Fruit fly (Drosophila melanogaster) Kc167 (cell line): ENCODE data around the gene CG16779.

Source experiments
- Myc ChIP-seq: fragments of >200 bp; optimal IDR thresholded peaks from 2 replicates; lab custom pipeline; 2017; ENCODE audit warnings: missing external identifiers
- Sin3A ChIP-seq: fragments of >200 bp; optimal IDR thresholded peaks from 2 replicates; lab custom pipeline; 2018; ENCODE audit warnings: missing external identifiers
- h ChIP-seq: fragments of >200 bp; optimal IDR thresholded peaks from 3 replicates; lab custom pipeline; 2018; ENCODE audit warnings: missing external identifiers
- insv ChIP-seq: fragments of >200 bp; optimal IDR thresholded peaks from 3 replicates; lab custom pipeline; 2018; ENCODE audit warnings: missing external identifiers
- psq ChIP-seq: fragments of >200 bp; optimal IDR thresholded peaks from 2 replicates; lab custom pipeline; 2017; ENCODE audit warnings: missing external identifiers
- ttk ChIP-seq: sonication (Bioruptor generic); optimal IDR thresholded peaks from 2 replicates; lab custom pipeline; 2017; ENCODE audit warnings: missing external identifiers

CG16779 gene

dm6 chr3R:9515860-9516344 lies 22.4 kb upstream of the CG16779 start, which contains the start of the genes mRpL47, CG8176 and Kdm3:
Gene mRpL47 (minus strand): TSS chr3R:9515908.
Gene CG8176 (plus strand): TSS chr3R:9516007.
Gene Kdm3 (plus strand): TSS chr3R:9516007.
- TF ChIP-seq ttk (lab: Kevin White, UChicago) (no peak), psq (lab: Kevin White, UChicago) (no peak), Sin3A (lab: Kevin White, UChicago) (no peak), insv (no peak), h (lab: Kevin White, UChicago) (no peak), Myc (lab: Kevin White, UChicago) (no peak)

dm6 chr3R:9513052-9513420 lies 19.6 kb upstream of the CG16779 start, which contains the start of the genes Ras85D and Rlb1:
Gene Ras85D (minus strand): TSS chr3R:9513067.
Gene Rlb1 (plus strand): TSS chr3R:9513327.
- TF ChIP-seq Myc (lab: Kevin White, UChicago) (no peak), Sin3A (lab: Kevin White, UChicago) (no peak), ttk (lab: Kevin White, UChicago) (no peak), h (lab: Kevin White, UChicago) (no peak), psq (lab: Kevin White, UChicago) (no peak), insv (no peak)

- TF ChIP-seq h (lab: Kevin White, UChicago) = no peak
- TF ChIP-seq Myc (lab: Kevin White, UChicago) = no peak
- no peak for TF ChIP-seq Sin3A (lab: Kevin White, UChicago)
- TF ChIP-seq ttk (lab: Kevin White, UChicago) = no peak
- no peak for TF ChIP-seq insv
- no peak for TF ChIP-seq psq (lab: Kevin White, UChicago)
Observed at dm6 chr3R:9512193-9513051, 18.9 kb upstream of the CG16779 start.

dm6 chr3R:9510070-9510518 lies 16.6 kb upstream of the CG16779 start, which contains the start of gene rump:
Gene rump (minus strand): TSS chr3R:9510324.
- TF ChIP-seq insv = no peak

- TF ChIP-seq Sin3A (lab: Kevin White, UChicago) = no peak
- no peak for TF ChIP-seq h (lab: Kevin White, UChicago)
- TF ChIP-seq ttk (lab: Kevin White, UChicago) = no peak
- TF ChIP-seq insv = no peak
- TF ChIP-seq Myc (lab: Kevin White, UChicago) = no peak
- TF ChIP-seq psq (lab: Kevin White, UChicago) = no peak
Observed at dm6 chr3R:9504355-9504754, 10.9 kb upstream of the CG16779 start, which contains the start of gene CG8149. Gene CG8149 (plus strand): TSS chr3R:9504656.

- TF ChIP-seq psq (lab: Kevin White, UChicago) (no peak), Myc (lab: Kevin White, UChicago) (no peak), h (lab: Kevin White, UChicago) (no peak), insv (no peak), Sin3A (lab: Kevin White, UChicago) (no peak), ttk (lab: Kevin White, UChicago) (no peak)
Observed at dm6 chr3R:9503329-9504088, 10.0 kb upstream of the CG16779 start.

- TF ChIP-seq insv (no peak), Myc (lab: Kevin White, UChicago) (no peak), Sin3A (lab: Kevin White, UChicago) (no peak), ttk (lab: Kevin White, UChicago) (no peak), h (lab: Kevin White, UChicago) (no peak), psq (lab: Kevin White, UChicago) (no peak)
Observed at dm6 chr3R:9502416-9502763, 8.9 kb upstream of the CG16779 start, which contains the start of gene RhoL. Gene RhoL (minus strand): TSS chr3R:9502581.

- TF ChIP-seq ttk (lab: Kevin White, UChicago) = no peak
- no peak for TF ChIP-seq insv
- no peak for TF ChIP-seq h (lab: Kevin White, UChicago)
- no peak for TF ChIP-seq Myc (lab: Kevin White, UChicago)
- TF ChIP-seq Sin3A (lab: Kevin White, UChicago) = no peak
- TF ChIP-seq psq (lab: Kevin White, UChicago) = no peak
Observed at dm6 chr3R:9501489-9502415, 8.3 kb upstream of the CG16779 start.

- TF ChIP-seq Sin3A (lab: Kevin White, UChicago) (no peak), insv (no peak), psq (lab: Kevin White, UChicago) (no peak), h (lab: Kevin White, UChicago) (no peak), ttk (lab: Kevin White, UChicago) (no peak)
Observed at dm6 chr3R:9500193-9501051, 6.9 kb upstream of the CG16779 start.

dm6 chr3R:9499238-9499637 lies 5.8 kb upstream of the CG16779 start:
- TF ChIP-seq Myc (lab: Kevin White, UChicago) (no peak), h (lab: Kevin White, UChicago) (no peak), Sin3A (lab: Kevin White, UChicago) (no peak), ttk (lab: Kevin White, UChicago) (no peak)
